In the genomic region with DNA sequence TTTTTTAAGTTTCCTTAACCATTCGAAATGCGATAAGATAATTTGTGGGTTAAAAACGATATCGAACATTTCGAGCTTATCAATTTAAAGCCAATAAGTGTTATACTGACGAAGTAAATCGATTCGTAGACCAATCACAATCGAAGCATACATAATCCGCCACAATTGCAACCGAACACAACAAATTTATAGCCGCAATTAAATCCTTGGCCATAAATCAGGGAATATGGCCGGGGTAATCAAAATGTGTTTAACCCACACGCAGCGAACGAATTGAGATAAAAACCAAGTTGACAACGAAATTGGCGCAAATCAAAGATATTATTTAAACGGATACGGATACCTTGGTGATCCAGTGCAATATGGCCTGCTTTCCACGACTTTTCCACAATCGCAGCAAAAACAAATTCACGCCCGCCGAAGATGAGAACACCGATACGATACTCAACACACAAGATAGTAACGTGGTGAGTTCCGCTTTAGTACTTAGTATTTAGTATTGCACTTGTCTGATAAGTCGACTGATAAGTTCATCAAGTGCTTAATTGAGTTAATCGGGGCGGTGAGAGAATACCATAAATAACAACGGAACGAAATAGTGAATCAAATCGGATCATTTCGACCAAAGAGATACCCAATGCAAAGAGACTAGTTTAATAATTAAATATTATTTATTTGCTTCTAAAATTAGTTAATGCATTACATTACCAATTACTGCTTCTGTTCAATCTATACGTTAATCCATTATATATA, we compare ENCODE assay signal across 1 fruit fly cellular context.
TF ChIP-seq lines count a peak whose summit lies in the region.

No protein-coding gene starts in this region.

TF ChIP-seq in whole organism, embryonic, 481 proteins besides CTCF, POLR2A, EP300 and RAD21 (continued from another document):
- no peak for TF ChIP-seq gsb-n (tag; optimal IDR thresholded peaks at IDR 0.05; lab: Kevin White, UChicago)
- 0 out of 4 replicates have a peak, but pooled peaks have one; percentile 60 for TF ChIP-seq chinmo (GFP tag; IDR thresholded peaks at IDR 0.05; lab: Robert Waterston, UW; ENCODE audit: partially characterized antibody)
- TF ChIP-seq Dek (tag; optimal IDR thresholded peaks at IDR 0.05; lab: Kevin White, UChicago): no peak
- TF ChIP-seq bbx (GFP tag; IDR thresholded peaks at IDR 0.05; lab: Robert Waterston, UW; ENCODE audit: partially characterized antibody): no peak
- TF ChIP-seq CG9797 (GFP tag; optimal IDR thresholded peaks at IDR 0.05; lab: Kevin White, UChicago): no peak
- no peak for TF ChIP-seq pan (optimal IDR thresholded peaks at IDR 0.05; lab: Kevin White, UChicago)
- TF ChIP-seq pan (GFP tag; optimal IDR thresholded peaks at IDR 0.05 in 1 of 2, IDR thresholded peaks at IDR 0.05 in 1 of 2): no peak
- no peak for TF ChIP-seq disco-r (GFP tag; optimal IDR thresholded peaks at IDR 0.05; lab: Kevin White, UChicago)
- peak; percentile 29; the same call in 1 of the 2 replicates for TF ChIP-seq sens-2 (GFP tag; IDR thresholded peaks at IDR 0.05; lab: Robert Waterston, UW)
- peak; percentile 32 for TF ChIP-seq PHDP (tag; optimal IDR thresholded peaks at IDR 0.05; lab: Kevin White, UChicago)
- TF ChIP-seq eyg (GFP tag; optimal IDR thresholded peaks at IDR 0.05; lab: Kevin White, UChicago): no peak
- TF ChIP-seq Hr78 (GFP tag; optimal IDR thresholded peaks at IDR 0.05; lab: Kevin White, UChicago): no peak
- TF ChIP-seq Hey (tag; optimal IDR thresholded peaks at IDR 0.05; lab: Kevin White, UChicago): peak; percentile 5
- TF ChIP-seq nerfin-2 (GFP tag; IDR thresholded peaks at IDR 0.05; lab: Robert Waterston, UW; ENCODE audit: partially characterized antibody): no peak
- TF ChIP-seq grn (GFP tag; optimal IDR thresholded peaks at IDR 0.05; lab: Kevin White, UChicago): peak; percentile 41
- no peak for TF ChIP-seq CG43689 (GFP tag; IDR thresholded peaks at IDR 0.05; lab: Robert Waterston, UW)
- TF ChIP-seq CG3838 (GFP tag; optimal IDR thresholded peaks at IDR 0.05; lab: Kevin White, UChicago): no peak
- peak; percentile 51 for TF ChIP-seq CG12071 (GFP tag; optimal IDR thresholded peaks at IDR 0.05; lab: Kevin White, UChicago)
- TF ChIP-seq az2 (GFP tag; optimal IDR thresholded peaks at IDR 0.05; lab: Kevin White, UChicago): no peak
- no peak for TF ChIP-seq Oaz (GFP tag; IDR thresholded peaks at IDR 0.05; lab: Robert Waterston, UW)
- no peak for TF ChIP-seq CG7963 (GFP tag; IDR thresholded peaks at IDR 0.05; lab: Robert Waterston, UW; ENCODE audit: partially characterized antibody)
- no peak for TF ChIP-seq dati (GFP tag; IDR thresholded peaks at IDR 0.05; lab: Robert Waterston, UW)
- TF ChIP-seq gro (GFP tag; optimal IDR thresholded peaks at IDR 0.05; lab: Kevin White, UChicago): no peak
- TF ChIP-seq CG10654 (GFP tag; optimal IDR thresholded peaks at IDR 0.05; lab: Kevin White, UChicago): no peak
- TF ChIP-seq Nf-YC (tag; optimal IDR thresholded peaks at IDR 0.05; lab: Kevin White, UChicago): peak; percentile 69
- TF ChIP-seq CG11085 (GFP tag; IDR thresholded peaks at IDR 0.05; lab: Robert Waterston, UW): no peak
- TF ChIP-seq zfh1 (GFP tag; IDR thresholded peaks at IDR 0.05; lab: Robert Waterston, UW): no peak
- no peak for TF ChIP-seq ssp (GFP tag; IDR thresholded peaks at IDR 0.05; lab: Robert Waterston, UW)
- no peak for TF ChIP-seq run (tag; optimal IDR thresholded peaks at IDR 0.05; lab: Kevin White, UChicago)
- TF ChIP-seq sens (GFP tag; lab: Kevin White, UChicago): peak; percentile 5
- no peak for TF ChIP-seq CG1832 (GFP tag; optimal IDR thresholded peaks at IDR 0.05; lab: Kevin White, UChicago)
- TF ChIP-seq CG6813 (GFP tag; optimal IDR thresholded peaks at IDR 0.05; lab: Kevin White, UChicago): no peak
- TF ChIP-seq lab (GFP tag; optimal IDR thresholded peaks at IDR 0.05; lab: Kevin White, UChicago): no peak
- no peak for TF ChIP-seq CG11560 (tag; IDR thresholded peaks at IDR 0.05; lab: Robert Waterston, UW)
- no peak for TF ChIP-seq CG33213 (GFP tag; optimal IDR thresholded peaks at IDR 0.05; lab: Kevin White, UChicago)
- no peak for TF ChIP-seq ro (GFP tag; IDR thresholded peaks at IDR 0.05; lab: Robert Waterston, UW)
- TF ChIP-seq chm (GFP tag; IDR thresholded peaks at IDR 0.05; lab: Robert Waterston, UW): no peak
- TF ChIP-seq Nf-YB (GFP tag; optimal IDR thresholded peaks at IDR 0.05; lab: Kevin White, UChicago): peak; percentile 72
- TF ChIP-seq dmrt99B (tag; optimal IDR thresholded peaks at IDR 0.05; lab: Kevin White, UChicago): no peak
- peak; percentile 66 for TF ChIP-seq sug (tag; optimal IDR thresholded peaks at IDR 0.05; lab: Kevin White, UChicago)
- TF ChIP-seq Aef1 (GFP tag; IDR thresholded peaks at IDR 0.05; lab: Robert Waterston, UW): no peak
- peak; percentile 85 for TF ChIP-seq exex (tag; optimal IDR thresholded peaks at IDR 0.05; lab: Kevin White, UChicago)
- no peak for TF ChIP-seq Xrp1 (GFP tag; IDR thresholded peaks at IDR 0.05; lab: Robert Waterston, UW)
- TF ChIP-seq Ptx1 (GFP tag; IDR thresholded peaks at IDR 0.05; lab: Robert Waterston, UW): no peak
- peak; percentile 23 for TF ChIP-seq CG17568 (GFP tag; optimal IDR thresholded peaks at IDR 0.05; lab: Kevin White, UChicago)
- no peak for TF ChIP-seq CG1024 (GFP tag; IDR thresholded peaks at IDR 0.05; lab: Robert Waterston, UW)
- TF ChIP-seq CG18764 (GFP tag; optimal IDR thresholded peaks at IDR 0.05; lab: Kevin White, UChicago): no peak
- no peak for TF ChIP-seq psq (GFP tag; optimal IDR thresholded peaks at IDR 0.05; lab: Kevin White, UChicago)
- TF ChIP-seq Sox100B (GFP tag; optimal IDR thresholded peaks at IDR 0.05; lab: Kevin White, UChicago): no peak
- no peak for TF ChIP-seq CG17829 (tag; optimal IDR thresholded peaks at IDR 0.05; lab: Kevin White, UChicago)
- peak; percentile 22 for TF ChIP-seq CG13296 (GFP tag; optimal IDR thresholded peaks at IDR 0.05; lab: Kevin White, UChicago)
- no peak for TF ChIP-seq CG9876 (GFP tag; optimal IDR thresholded peaks at IDR 0.05; lab: Kevin White, UChicago)
- no peak for TF ChIP-seq Lim3 (GFP tag; IDR thresholded peaks at IDR 0.05; lab: Robert Waterston, UW)
- no peak for TF ChIP-seq Eip74EF (GFP tag; optimal IDR thresholded peaks at IDR 0.05; lab: Kevin White, UChicago)
- no peak for TF ChIP-seq CoRest (tag; optimal IDR thresholded peaks at IDR 0.05; lab: Kevin White, UChicago)
- TF ChIP-seq prd (optimal IDR thresholded peaks at IDR 0.05; lab: Kevin White, UChicago): no peak
- TF ChIP-seq prd (GFP tag; IDR thresholded peaks at IDR 0.05; lab: Robert Waterston, UW): no peak
- TF ChIP-seq cwo (GFP tag; optimal IDR thresholded peaks at IDR 0.05; lab: Kevin White, UChicago): no peak
- no peak for TF ChIP-seq rib (GFP tag; IDR thresholded peaks at IDR 0.05; lab: Robert Waterston, UW)
- TF ChIP-seq CG9215 (GFP tag; IDR thresholded peaks at IDR 0.05; lab: Robert Waterston, UW): no peak
- TF ChIP-seq unpg (GFP tag; optimal IDR thresholded peaks at IDR 0.05; lab: Kevin White, UChicago): peak; percentile 33
- TF ChIP-seq CG17612 (GFP tag; IDR thresholded peaks at IDR 0.05; lab: Robert Waterston, UW): no peak
- no peak for TF ChIP-seq Ets65A (GFP tag; lab: Kevin White, UChicago)
- no peak for TF ChIP-seq Elba2 (GFP tag; optimal IDR thresholded peaks at IDR 0.05; lab: Kevin White, UChicago)
- no peak for TF ChIP-seq Atf6 (GFP tag; IDR thresholded peaks at IDR 0.05; lab: Robert Waterston, UW)
- no peak for TF ChIP-seq CG8359 (GFP tag; optimal IDR thresholded peaks at IDR 0.05; lab: Kevin White, UChicago; ENCODE audit: borderline replicate concordance)
- TF ChIP-seq Sry-β (GFP tag; optimal IDR thresholded peaks at IDR 0.05; lab: Kevin White, UChicago): no peak
- TF ChIP-seq MESR4 (GFP tag; optimal IDR thresholded peaks at IDR 0.05; lab: Kevin White, UChicago): no peak
- no peak for TF ChIP-seq Hr3 (GFP tag; optimal IDR thresholded peaks at IDR 0.05; lab: Kevin White, UChicago)
- peak in 1 of 2 experiments; percentile 50 for TF ChIP-seq Hr51 (GFP tag; optimal IDR thresholded peaks at IDR 0.05; lab: Kevin White, UChicago)
- no peak for TF ChIP-seq CG6689 (GFP tag; IDR thresholded peaks at IDR 0.05; lab: Robert Waterston, UW)
- TF ChIP-seq MBD-R2 (GFP tag; IDR thresholded peaks at IDR 0.05; lab: Robert Waterston, UW): no peak
- TF ChIP-seq CG2202 (tag; optimal IDR thresholded peaks at IDR 0.05; lab: Kevin White, UChicago): no peak
- TF ChIP-seq CG12219 (GFP tag; optimal IDR thresholded peaks at IDR 0.05; lab: Kevin White, UChicago): peak; percentile 12
- TF ChIP-seq ranshi (GFP tag; IDR thresholded peaks at IDR 0.05; lab: Robert Waterston, UW): no peak
- TF ChIP-seq repo (GFP tag; optimal IDR thresholded peaks at IDR 0.05; lab: Kevin White, UChicago): no peak
- TF ChIP-seq pnt (GFP tag; optimal IDR thresholded peaks at IDR 0.05; lab: Kevin White, UChicago): no peak
- peak; percentile 6 for TF ChIP-seq CG1603 (tag; optimal IDR thresholded peaks at IDR 0.05; lab: Kevin White, UChicago)
- TF ChIP-seq bcd (GFP tag; optimal IDR thresholded peaks at IDR 0.05; lab: Kevin White, UChicago): no peak
- no peak for TF ChIP-seq lola (GFP tag; optimal IDR thresholded peaks at IDR 0.05; lab: Kevin White, UChicago)
- TF ChIP-seq lov (optimal IDR thresholded peaks at IDR 0.05; lab: Kevin White, UChicago): no peak
- TF ChIP-seq lov (GFP tag; IDR thresholded peaks at IDR 0.05; lab: Robert Waterston, UW): no peak
- TF ChIP-seq CG34376 (GFP tag; optimal IDR thresholded peaks at IDR 0.05; lab: Kevin White, UChicago): peak; percentile 66
- no peak for TF ChIP-seq Blimp-1 (GFP tag; optimal IDR thresholded peaks at IDR 0.05; lab: Kevin White, UChicago)
- TF ChIP-seq chif (GFP tag; optimal IDR thresholded peaks at IDR 0.05; lab: Kevin White, UChicago): no peak
- no peak for TF ChIP-seq Lpt (GFP tag; optimal IDR thresholded peaks at IDR 0.05; lab: Kevin White, UChicago)
- TF ChIP-seq CG8944 (GFP tag; optimal IDR thresholded peaks at IDR 0.05; lab: Kevin White, UChicago): no peak
- TF ChIP-seq HHEX (GFP tag; optimal IDR thresholded peaks at IDR 0.05; lab: Kevin White, UChicago): no peak
- no peak for TF ChIP-seq nom (GFP tag; optimal IDR thresholded peaks at IDR 0.05; lab: Kevin White, UChicago)
- no peak for TF ChIP-seq tll (GFP tag; optimal IDR thresholded peaks at IDR 0.05; lab: Kevin White, UChicago)
